Fruit fly (Drosophila melanogaster) whole organism, pupa: ENCODE measurements around the gene mAChR-C.

Experiments
- CG10348 ChIP-seq: fragments of 200-800 bp; sonication (Bioruptor generic); IDR thresholded peaks from 2 replicates; pipeline ENCODE4 v1.3.6; 2022; ENCODE audit warnings: missing biosample characterization, missing genetic modification characterization
- CG12605 ChIP-seq: fragments of 200-800 bp; sonication (Bioruptor generic); IDR thresholded peaks from 2 replicates; pipeline ENCODE4 v1.3.6; 2022; ENCODE audit warnings: missing biosample characterization, missing genetic modification characterization
- CG13204 ChIP-seq: fragments of 200-800 bp; sonication (Bioruptor generic); optimal IDR thresholded peaks from 2 replicates; lab custom pipeline; 2018; ENCODE audit warnings: missing biosample characterization, mild to moderate bottlenecking, missing genetic modification characterization, moderate library complexity
- CG14655 ChIP-seq: fragments of 200-800 bp; sonication (Bioruptor generic); optimal IDR thresholded peaks from 3 replicates; lab custom pipeline; 2017; ENCODE audit warnings: mild to moderate bottlenecking, missing biosample characterization, missing genetic modification reagents, missing genetic modification characterization
- CG15710 ChIP-seq: fragments of 200-800 bp; sonication (Bioruptor generic); optimal IDR thresholded peaks from 2 replicates; lab custom pipeline; 2018; ENCODE audit warnings: missing biosample characterization, mild to moderate bottlenecking, missing genetic modification characterization, moderate library complexity
- CG17806 ChIP-seq: fragments of 200-800 bp; sonication (Bioruptor generic); optimal IDR thresholded peaks from 2 replicates; lab custom pipeline; 2018; ENCODE audit warnings: missing biosample characterization, mild to moderate bottlenecking, missing genetic modification characterization, moderate library complexity
- CG32121 ChIP-seq: fragments of 200-800 bp; sonication (Bioruptor generic); IDR thresholded peaks from 2 replicates; pipeline ENCODE4 v1.3.6; 2022; ENCODE audit warnings: missing biosample characterization, missing genetic modification characterization
- CG34367 ChIP-seq: fragments of 200-800 bp; sonication (Bioruptor generic); optimal IDR thresholded peaks from 2 replicates; lab custom pipeline; 2018; ENCODE audit warnings: missing biosample characterization, mild to moderate bottlenecking, missing genetic modification characterization
- CG4496 ChIP-seq: fragments of 200-800 bp; sonication (Bioruptor generic); IDR thresholded peaks from 3 replicates; pipeline ENCODE4 v1.3.6; 2022; ENCODE audit warnings: missing biosample characterization, missing genetic modification characterization
- CG8159 ChIP-seq: fragments of 200-800 bp; sonication (Bioruptor generic); optimal IDR thresholded peaks from 3 replicates; lab custom pipeline; 2018; ENCODE audit warnings: missing biosample characterization, mild to moderate bottlenecking, missing genetic modification characterization, moderate library complexity
- CG8301 ChIP-seq: fragments of 200-800 bp; sonication (Bioruptor generic); optimal IDR thresholded peaks from 2 replicates; lab custom pipeline; 2018; ENCODE audit warnings: missing biosample characterization, mild to moderate bottlenecking, missing genetic modification characterization
- CG9948 ChIP-seq: fragments of 200-800 bp; sonication (Bioruptor generic); optimal IDR thresholded peaks from 2 replicates; lab custom pipeline; 2018; ENCODE audit warnings: missing biosample characterization, mild to moderate bottlenecking, missing genetic modification characterization, moderate library complexity
- D1 ChIP-seq: fragments of 200-800 bp; sonication (Bioruptor generic); optimal IDR thresholded peaks from 2 replicates; lab custom pipeline; 2018; ENCODE audit warnings: missing biosample characterization, mild to moderate bottlenecking, missing genetic modification characterization, moderate library complexity
- EcR ChIP-seq: fragments of 200-800 bp; sonication (Bioruptor generic); optimal IDR thresholded peaks from 3 replicates; lab custom pipeline; 2019; ENCODE audit warnings: missing biosample characterization, missing genetic modification characterization, mild to moderate bottlenecking, moderate library complexity, missing genetic modification reagents
- Ets98B ChIP-seq: fragments of 200-800 bp; sonication (Bioruptor generic); IDR thresholded peaks from 2 replicates; pipeline ENCODE4 v1.3.6; 2022; ENCODE audit warnings: missing biosample characterization, missing genetic modification characterization
- Pif1A ChIP-seq: fragments of 200-800 bp; sonication (Bioruptor generic); optimal IDR thresholded peaks from 3 replicates; lab custom pipeline; 2016; ENCODE audit warnings: missing biosample characterization, missing genetic modification characterization
- Pif1B ChIP-seq: fragments of 200-800 bp; sonication (Bioruptor generic); optimal IDR thresholded peaks from 3 replicates; lab custom pipeline; 2016; ENCODE audit warnings: missing biosample characterization, missing genetic modification characterization
- Snoo ChIP-seq: fragments of 200-800 bp; sonication (Bioruptor generic); optimal IDR thresholded peaks from 3 replicates; lab custom pipeline; 2017; ENCODE audit warnings: missing biosample characterization, mild to moderate bottlenecking, missing genetic modification characterization, inconsistent platforms
- fd96Ca ChIP-seq: fragments of 200-800 bp; sonication (Bioruptor generic); IDR thresholded peaks from 3 replicates; pipeline ENCODE4 v1.3.6; 2022; ENCODE audit warnings: missing biosample characterization, missing genetic modification characterization
- gl ChIP-seq: fragments of 200-800 bp; sonication (Bioruptor generic); optimal IDR thresholded peaks from 2 replicates; lab custom pipeline; 2018; ENCODE audit warnings: missing biosample characterization, mild to moderate bottlenecking, missing genetic modification characterization
- rn ChIP-seq: fragments of 200-800 bp; sonication (Bioruptor generic); IDR thresholded peaks from 2 replicates; pipeline ENCODE4 v1.3.6; 2022; ENCODE audit warnings: missing biosample characterization, missing genetic modification characterization

The mAChR-C gene

dm6 chrX:6853384-6853783, 20.9 kb upstream of the mAChR-C start:
- TF ChIP-seq CG8301 (tag; lab: Kevin White, UChicago) (no peak), CG14655 (peak; percentile 6), CG8159 (no peak), Pif1A (GFP tag; lab: Kevin White, UChicago) (no peak), gl (tag; lab: Kevin White, UChicago) (peak; percentile 38), CG34367 (tag; lab: Kevin White, UChicago) (no peak), CG32121 (no peak; the same call in 1 of the 2 replicates), EcR (GFP tag; lab: Kevin White, UChicago) (peak; percentile 63), CG15710 (tag; lab: Kevin White, UChicago) (peak; percentile 37), CG4496 (GFP tag; lab: Robert Waterston, UW) (0 out of 3 replicates have a peak, but pooled peaks have one; percentile 46), rn (no peak), CG13204 (GFP tag; lab: Kevin White, UChicago) (peak; percentile 66), CG12605 (GFP tag; lab: Robert Waterston, UW) (peak; percentile 29; the same call in 1 of the 2 replicates), Snoo (tag; lab: Kevin White, UChicago) (no peak), CG17806 (tag; lab: Kevin White, UChicago) (no peak)

dm6 chrX:6852574-6852973, 20.1 kb upstream of the mAChR-C start:
- peak; percentile 47 for TF ChIP-seq EcR (GFP tag; lab: Kevin White, UChicago)
- peak; percentile 68 for TF ChIP-seq CG13204 (GFP tag; lab: Kevin White, UChicago)
- TF ChIP-seq CG8301 (tag; lab: Kevin White, UChicago), result peak; percentile 90
- peak; percentile 88 for TF ChIP-seq Pif1B (GFP tag; lab: Kevin White, UChicago)
- peak; percentile 91 for TF ChIP-seq fd96Ca (GFP tag; lab: Robert Waterston, UW)
- peak; percentile 91 for TF ChIP-seq CG34367 (tag; lab: Kevin White, UChicago)
- TF ChIP-seq CG17806 (tag; lab: Kevin White, UChicago), result peak; percentile 90
- TF ChIP-seq CG12605 (GFP tag; lab: Robert Waterston, UW), result peak; percentile 78
- peak; percentile 87 for TF ChIP-seq CG32121
- TF ChIP-seq rn, result peak; percentile 68
- peak; percentile 53 for TF ChIP-seq D1 (tag; lab: Kevin White, UChicago)
- peak; percentile 92 for TF ChIP-seq Pif1A (GFP tag; lab: Kevin White, UChicago)
- TF ChIP-seq Ets98B (GFP tag; lab: Robert Waterston, UW), result peak; percentile 85
- TF ChIP-seq gl (tag; lab: Kevin White, UChicago), result peak; percentile 81
- peak; percentile 91 for TF ChIP-seq Snoo (tag; lab: Kevin White, UChicago)
- peak; percentile 93 for TF ChIP-seq CG4496 (GFP tag; lab: Robert Waterston, UW)
- peak; percentile 92 for TF ChIP-seq CG9948 (tag; lab: Kevin White, UChicago)
- peak; percentile 76 for TF ChIP-seq CG10348 (GFP tag; lab: Robert Waterston, UW)
- TF ChIP-seq CG15710 (tag; lab: Kevin White, UChicago), result peak; percentile 92
- peak; percentile 93 for TF ChIP-seq CG14655
- peak; percentile 93 for TF ChIP-seq CG8159

- TF ChIP-seq fd96Ca (GFP tag; lab: Robert Waterston, UW) (peak; percentile 73; the same call in 1 of the 3 replicates), CG9948 (tag; lab: Kevin White, UChicago) (peak; percentile 72), CG4496 (GFP tag; lab: Robert Waterston, UW) (peak; percentile 88), CG10348 (GFP tag; lab: Robert Waterston, UW) (peak; percentile 40; the same call in 1 of the 2 replicates), Pif1B (GFP tag; lab: Kevin White, UChicago) (peak; percentile 66), CG8301 (tag; lab: Kevin White, UChicago) (peak; percentile 76), CG34367 (tag; lab: Kevin White, UChicago) (peak; percentile 68), rn (peak; percentile 64), EcR (GFP tag; lab: Kevin White, UChicago) (peak; percentile 92), CG8159 (peak; percentile 83), CG32121 (peak; percentile 81), CG17806 (tag; lab: Kevin White, UChicago) (peak; percentile 72), Snoo (tag; lab: Kevin White, UChicago) (peak; percentile 73), D1 (tag; lab: Kevin White, UChicago) (no peak), gl (tag; lab: Kevin White, UChicago) (peak; percentile 12), CG15710 (tag; lab: Kevin White, UChicago) (peak; percentile 81), CG12605 (GFP tag; lab: Robert Waterston, UW) (peak; percentile 86), CG13204 (GFP tag; lab: Kevin White, UChicago) (peak; percentile 41), Ets98B (GFP tag; lab: Robert Waterston, UW) (peak; percentile 78), CG14655 (peak; percentile 88), Pif1A (GFP tag; lab: Kevin White, UChicago) (peak; percentile 75)
These were observed 16.9 kb upstream of the mAChR-C start, which contains the start of the genes Cht11 and CG4558 for dm6 chrX:6849178-6849956. TSS of gene Cht11 (minus strand) at chrX:6849517. TSS of gene CG4558 (plus strand) at chrX:6849770.

- peak; percentile 82 for TF ChIP-seq CG14655
- no peak for TF ChIP-seq Pif1B (GFP tag; lab: Kevin White, UChicago)
- TF ChIP-seq CG13204 (GFP tag; lab: Kevin White, UChicago), result no peak
- peak; percentile 73 for TF ChIP-seq Ets98B (GFP tag; lab: Robert Waterston, UW)
- TF ChIP-seq fd96Ca (GFP tag; lab: Robert Waterston, UW), result 0 out of 3 replicates have a peak, but pooled peaks have one; percentile 50
- peak; percentile 83 for TF ChIP-seq CG8159
- peak; percentile 66 for TF ChIP-seq CG8301 (tag; lab: Kevin White, UChicago)
- TF ChIP-seq Pif1A (GFP tag; lab: Kevin White, UChicago), result peak; percentile 55
- peak; percentile 67 for TF ChIP-seq Snoo (tag; lab: Kevin White, UChicago)
- peak; percentile 71 for TF ChIP-seq CG9948 (tag; lab: Kevin White, UChicago)
- TF ChIP-seq CG10348 (GFP tag; lab: Robert Waterston, UW), result peak; percentile 55; the same call in 1 of the 2 replicates
- TF ChIP-seq CG32121, result peak; percentile 68
- peak; percentile 80 for TF ChIP-seq CG15710 (tag; lab: Kevin White, UChicago)
- peak; percentile 40 for TF ChIP-seq gl (tag; lab: Kevin White, UChicago)
- TF ChIP-seq rn, result peak; percentile 39
- TF ChIP-seq CG17806 (tag; lab: Kevin White, UChicago), result peak; percentile 68
- peak; percentile 65 for TF ChIP-seq CG34367 (tag; lab: Kevin White, UChicago)
- no peak for TF ChIP-seq CG12605 (GFP tag; lab: Robert Waterston, UW)
- peak; percentile 82 for TF ChIP-seq CG4496 (GFP tag; lab: Robert Waterston, UW)
- no peak for TF ChIP-seq D1 (tag; lab: Kevin White, UChicago)
- no peak for TF ChIP-seq EcR (GFP tag; lab: Kevin White, UChicago)
These were observed 11.5 kb upstream of the mAChR-C start, which contains the start of the genes CG14435 and Tmf for dm6 chrX:6843841-6844440. TSS of gene CG14435 (minus strand) at chrX:6843921. TSS of gene Tmf (plus strand) at chrX:6844341.
